Fruit fly (Drosophila melanogaster) whole organism, embryonic: Measurements from ENCODE around the gene CG31741.

Experiments
- Abd-B ChIP-seq: fragments of 200-800 bp; sonication (Bioruptor generic); optimal IDR thresholded peaks from 2 replicates; lab custom pipeline; 2018; ENCODE audit warnings: missing biosample characterization, mild to moderate bottlenecking, missing genetic modification characterization, moderate library complexity
- CG10209 ChIP-seq: fragments of 200-800 bp; sonication (Bioruptor generic); optimal IDR thresholded peaks from 3 replicates; lab custom pipeline; 2017; ENCODE audit warnings: missing biosample characterization, mild to moderate bottlenecking, missing genetic modification characterization, missing genetic modification reagents
- CG13424 ChIP-seq: fragments of 200-800 bp; sonication (Bioruptor generic); optimal IDR thresholded peaks from 2 replicates; lab custom pipeline; 2019; ENCODE audit warnings: missing biosample characterization, mild to moderate bottlenecking, missing genetic modification characterization, moderate library complexity
- CG15269 ChIP-seq: fragments of 200-800 bp; sonication (Bioruptor generic); optimal IDR thresholded peaks from 2 replicates; lab custom pipeline; 2018; ENCODE audit warnings: missing biosample characterization, mild to moderate bottlenecking, missing genetic modification characterization, moderate library complexity
- CG18599 ChIP-seq: fragments of 200-800 bp; sonication (Bioruptor generic); optimal IDR thresholded peaks from 3 replicates; lab custom pipeline; 2017; ENCODE audit warnings: missing biosample characterization, missing genetic modification characterization, mild to moderate bottlenecking, moderate library complexity, missing genetic modification reagents
- CG2120 ChIP-seq: fragments of 200-800 bp; sonication (Bioruptor generic); optimal IDR thresholded peaks from 3 replicates; lab custom pipeline; 2016; ENCODE audit warnings: missing biosample characterization, missing genetic modification characterization
- CG31388 ChIP-seq: fragments of 200-800 bp; sonication (Bioruptor generic); optimal IDR thresholded peaks from 2 replicates; lab custom pipeline; 2016; ENCODE audit warnings: missing biosample characterization, missing genetic modification characterization
- CG3281 ChIP-seq: fragments of 200-800 bp; sonication (Bioruptor generic); optimal IDR thresholded peaks from 3 replicates; lab custom pipeline; 2017; ENCODE audit warnings: missing biosample characterization, mild to moderate bottlenecking, missing genetic modification characterization
- CG34224 ChIP-seq: fragments of 200-800 bp; sonication (Bioruptor generic); IDR thresholded peaks from 3 replicates; pipeline ENCODE4 v1.3.6; 2022; ENCODE audit warnings: missing biosample characterization, missing genetic modification characterization; ENCODE audit not compliant: partially characterized antibody
- CG34376 ChIP-seq: fragments of 200-800 bp; sonication (Bioruptor generic); optimal IDR thresholded peaks from 2 replicates; lab custom pipeline; 2018; ENCODE audit warnings: missing biosample characterization, mild to moderate bottlenecking, missing genetic modification characterization
- CG4328 ChIP-seq: fragments of 200-800 bp; sonication (Bioruptor generic); optimal IDR thresholded peaks from 3 replicates; lab custom pipeline; 2017; ENCODE audit warnings: missing biosample characterization, missing genetic modification reagents, missing genetic modification characterization
- CG7963 ChIP-seq: fragments of 200-800 bp; sonication (Bioruptor generic); IDR thresholded peaks from 3 replicates; pipeline ENCODE4 v1.3.6; 2022; ENCODE audit warnings: missing biosample characterization, missing genetic modification characterization; ENCODE audit not compliant: partially characterized antibody
- CG8089 ChIP-seq: fragments of 200-800 bp; sonication (Bioruptor generic); optimal IDR thresholded peaks from 3 replicates; lab custom pipeline; 2016; ENCODE audit warnings: missing biosample characterization, missing genetic modification characterization
- D ChIP-seq, 2 experiments: fragments of 200-800 bp in 1 of 2; fragments of >200 bp in 1 of 2; sonication (Bioruptor generic) in 1 of 2; optimal IDR thresholded peaks; 2 replicates in 1 of 2; 3 replicates in 1 of 2; lab custom pipeline; 2017; ENCODE audit warnings: mild to moderate bottlenecking in 1 of 2, missing biosample characterization in 1 of 2, missing genetic modification characterization in 1 of 2, missing genetic modification reagents in 1 of 2
- GATAe ChIP-seq: fragments of 200-800 bp; sonication (Bioruptor generic); conservative IDR thresholded peaks from 2 replicates; pipeline ENCODE4 v1.3.6; 2022; ENCODE audit warnings: missing biosample characterization, missing genetic modification characterization
- Gsc ChIP-seq: fragments of 200-800 bp; sonication (Bioruptor generic); IDR thresholded peaks from 2 replicates; pipeline ENCODE4 v1.3.6; 2022; ENCODE audit warnings: missing biosample characterization, missing genetic modification characterization
- Lim3 ChIP-seq: fragments of 200-800 bp; sonication (Bioruptor generic); IDR thresholded peaks from 2 replicates; pipeline ENCODE4 v1.3.6; 2022; ENCODE audit warnings: missing biosample characterization, missing genetic modification characterization
- Mrtf ChIP-seq: fragments of 200-800 bp; sonication (Bioruptor generic); IDR thresholded peaks from 3 replicates; pipeline ENCODE4 v1.3.6; 2022; ENCODE audit warnings: missing biosample characterization, missing genetic modification characterization
- NC2β ChIP-seq: fragments of 200-800 bp; sonication (Bioruptor generic); optimal IDR thresholded peaks from 2 replicates; lab custom pipeline; 2016; ENCODE audit warnings: missing biosample characterization, missing genetic modification characterization
- NK7.1 ChIP-seq: fragments of 200-800 bp; sonication (Bioruptor generic); optimal IDR thresholded peaks from 3 replicates; lab custom pipeline; 2016; ENCODE audit warnings: missing biosample characterization, missing genetic modification characterization
- Nf-YA ChIP-seq: fragments of 200-800 bp; sonication (Bioruptor generic); IDR thresholded peaks from 2 replicates; pipeline ENCODE4 v1.3.6; 2022; ENCODE audit warnings: missing biosample characterization, missing genetic modification characterization
- Trl ChIP-seq, 3 experiments: fragments of >200 bp in 2 of 3; fragments of 200-800 bp in 1 of 3; sonication (Bioruptor generic) in 1 of 3; optimal IDR thresholded peaks; 2 replicates in 1 of 3; 3 replicates in 2 of 3; lab custom pipeline; 2016 to 2017; ENCODE audit warnings: missing biosample characterization in 1 of 3, missing genetic modification characterization in 1 of 3
- ac ChIP-seq: fragments of 200-800 bp; sonication (Bioruptor generic); optimal IDR thresholded peaks from 3 replicates; lab custom pipeline; 2017; ENCODE audit warnings: missing biosample characterization, mild to moderate bottlenecking, missing genetic modification characterization
- amos ChIP-seq: fragments of 200-800 bp; sonication (Bioruptor generic); IDR thresholded peaks from 2 replicates; pipeline ENCODE4 v1.3.6; 2022; ENCODE audit warnings: missing biosample characterization, missing genetic modification characterization; ENCODE audit not compliant: partially characterized antibody
- ato ChIP-seq: fragments of 200-800 bp; sonication (Bioruptor generic); IDR thresholded peaks from 2 replicates; pipeline ENCODE4 v1.3.6; 2022; ENCODE audit warnings: missing biosample characterization, missing genetic modification characterization; ENCODE audit not compliant: partially characterized antibody
- bowl ChIP-seq: fragments of 200-800 bp; sonication (Bioruptor generic); IDR thresholded peaks from 2 replicates; pipeline ENCODE4 v1.3.6; 2022; ENCODE audit warnings: missing biosample characterization, missing genetic modification characterization
- exex ChIP-seq: fragments of 200-800 bp; sonication (Bioruptor generic); optimal IDR thresholded peaks from 4 replicates; lab custom pipeline; 2018; ENCODE audit warnings: missing biosample characterization, mild to moderate bottlenecking, missing genetic modification characterization, moderate library complexity
- grn ChIP-seq: fragments of 200-800 bp; sonication (Bioruptor generic); optimal IDR thresholded peaks from 3 replicates; lab custom pipeline; 2017; ENCODE audit warnings: missing biosample characterization, missing genetic modification characterization
- hkb ChIP-seq, 2 experiments: fragments of 200-800 bp in 1 of 2; fragments of >200 bp in 1 of 2; sonication (Bioruptor generic) in 1 of 2; IDR thresholded peaks in 1 of 2; optimal IDR thresholded peaks in 1 of 2; 2 replicates each; pipeline versions ENCODE4 v1.3.6 to Lab custom; 2017 to 2022; ENCODE audit warnings: missing biosample characterization in 1 of 2, missing genetic modification characterization in 1 of 2
- jing ChIP-seq: fragments of 200-800 bp; sonication (Bioruptor generic); optimal IDR thresholded peaks from 2 replicates; lab custom pipeline; 2018; ENCODE audit warnings: missing biosample characterization, mild to moderate bottlenecking, missing genetic modification characterization
- kah ChIP-seq: fragments of 200-800 bp; sonication (Bioruptor generic); optimal IDR thresholded peaks from 2 replicates; lab custom pipeline; 2018; ENCODE audit warnings: missing biosample characterization, mild to moderate bottlenecking, missing genetic modification characterization
- lab ChIP-seq: fragments of 200-800 bp; sonication (Bioruptor generic); optimal IDR thresholded peaks from 3 replicates; lab custom pipeline; 2017; ENCODE audit warnings: missing biosample characterization, missing genetic modification characterization, mild to moderate bottlenecking, moderate library complexity, missing genetic modification reagents
- mirr ChIP-seq: fragments of 200-800 bp; sonication (Bioruptor generic); optimal IDR thresholded peaks from 3 replicates; lab custom pipeline; 2018; ENCODE audit warnings: missing biosample characterization, mild to moderate bottlenecking, missing genetic modification characterization
- odd ChIP-seq: fragments of 200-800 bp; sonication (Bioruptor generic); optimal IDR thresholded peaks from 2 replicates; lab custom pipeline; 2017; ENCODE audit warnings: missing biosample characterization, mild to moderate bottlenecking, missing genetic modification characterization
- pfk ChIP-seq: fragments of 200-800 bp; sonication (Bioruptor generic); optimal IDR thresholded peaks from 2 replicates; lab custom pipeline; 2018; ENCODE audit warnings: missing biosample characterization, mild to moderate bottlenecking, missing genetic modification characterization, moderate library complexity
- pros ChIP-seq: fragments of 200-800 bp; sonication (Bioruptor generic); optimal IDR thresholded peaks from 3 replicates; lab custom pipeline; 2019; ENCODE audit warnings: missing biosample characterization, mild to moderate bottlenecking, missing genetic modification characterization, moderate library complexity
- row ChIP-seq: fragments of 200-800 bp; sonication (Bioruptor generic); IDR thresholded peaks from 3 replicates; pipeline ENCODE4 v1.3.6; 2022; ENCODE audit warnings: missing biosample characterization, missing genetic modification characterization
- sens ChIP-seq: fragments of 200-800 bp; sonication (Bioruptor generic); peaks from one replicate; lab custom pipeline; 2016; ENCODE audit warnings: missing biosample characterization, missing genetic modification characterization
- sug ChIP-seq: fragments of 200-800 bp; optimal IDR thresholded peaks from 2 replicates; lab custom pipeline; 2019; ENCODE audit warnings: missing biosample characterization, mild to moderate bottlenecking, missing genetic modification characterization, moderate library complexity
- vnd ChIP-seq: fragments of 200-800 bp; sonication (Bioruptor generic); IDR thresholded peaks from 3 replicates; pipeline ENCODE4 v1.3.6; 2022; ENCODE audit warnings: missing biosample characterization, missing genetic modification characterization; ENCODE audit not compliant: partially characterized antibody
- vvl ChIP-seq: fragments of 200-800 bp; sonication (Bioruptor generic); IDR thresholded peaks from 2 replicates; pipeline ENCODE4 v1.3.6; 2022; ENCODE audit warnings: missing biosample characterization, missing genetic modification characterization
- yki ChIP-seq: fragments of >200 bp; optimal IDR thresholded peaks from 3 replicates; lab custom pipeline; 2018
- zen ChIP-seq: fragments of 200-800 bp; sonication (Bioruptor generic); optimal IDR thresholded peaks from 3 replicates; lab custom pipeline; 2018; ENCODE audit warnings: missing biosample characterization, mild to moderate bottlenecking, missing genetic modification characterization, moderate library complexity

The CG31741 gene

dm6 chr2L:18112435-18112834 is 28.4 kb downstream of the CG31741 start (continued):
- TF ChIP-seq Abd-B (GFP tag; lab: Kevin White, UChicago) (no peak), CG7963 (no peak), CG8089 (GFP tag; lab: Kevin White, UChicago) (no peak)

dm6 chr2L:18113079-18113478 is 29.0 kb downstream of the CG31741 start, which contains the start of gene CG44476:
TSS of gene CG44476 (minus strand) at chr2L:18113179.
- TF ChIP-seq hkb (optimal IDR thresholded peaks at IDR 0.05; lab: Kevin White, UChicago) (no peak), hkb (GFP tag; IDR thresholded peaks at IDR 0.05; lab: Robert Waterston, UW) (no peak), NK7.1 (GFP tag; lab: Kevin White, UChicago) (no peak), D (optimal IDR thresholded peaks at IDR 0.05; lab: Kevin White, UChicago) (no peak), D (GFP tag; optimal IDR thresholded peaks at IDR 0.05; lab: Kevin White, UChicago) (no peak), zen (tag; lab: Kevin White, UChicago) (no peak)
- TF ChIP-seq, all 482 proteins: peak for 0

- TF ChIP-seq exex (tag; lab: Kevin White, UChicago), result peak; percentile 92
- no peak for TF ChIP-seq CG34224
- TF ChIP-seq lab, result peak; percentile 13
- peak; percentile 79 for TF ChIP-seq sug (tag; lab: Kevin White, UChicago)
- no peak for TF ChIP-seq CG13424 (tag; lab: Kevin White, UChicago)
- TF ChIP-seq grn, result peak; percentile 92
- TF ChIP-seq Lim3 (GFP tag; lab: Robert Waterston, UW), result 0 out of 2 replicates have a peak, but pooled peaks have one; percentile 10
- peak; percentile 84 for TF ChIP-seq mirr (GFP tag; lab: Kevin White, UChicago)
- no peak for TF ChIP-seq jing (GFP tag; lab: Kevin White, UChicago)
- TF ChIP-seq GATAe (GFP tag; lab: Robert Waterston, UW), result peak; percentile 69
- peak; percentile 72 for TF ChIP-seq CG34376
- TF ChIP-seq pfk (GFP tag; lab: Kevin White, UChicago), result no peak
- TF ChIP-seq Trl (optimal IDR thresholded peaks at IDR 0.05; lab: Kevin White, UChicago), result peak in 1 of 2 experiments; percentile 43
- no peak for TF ChIP-seq Trl (GFP tag; optimal IDR thresholded peaks at IDR 0.05; lab: Kevin White, UChicago)
- TF ChIP-seq CG18599 (GFP tag; lab: Kevin White, UChicago), result no peak
- TF ChIP-seq pros, result peak; percentile 61
These were observed 30.2 kb downstream of the CG31741 start, which contains the start of gene CG15152 for dm6 chr2L:18114176-18114703. TSS of gene CG15152 (plus strand) at chr2L:18114547.

DNA sequence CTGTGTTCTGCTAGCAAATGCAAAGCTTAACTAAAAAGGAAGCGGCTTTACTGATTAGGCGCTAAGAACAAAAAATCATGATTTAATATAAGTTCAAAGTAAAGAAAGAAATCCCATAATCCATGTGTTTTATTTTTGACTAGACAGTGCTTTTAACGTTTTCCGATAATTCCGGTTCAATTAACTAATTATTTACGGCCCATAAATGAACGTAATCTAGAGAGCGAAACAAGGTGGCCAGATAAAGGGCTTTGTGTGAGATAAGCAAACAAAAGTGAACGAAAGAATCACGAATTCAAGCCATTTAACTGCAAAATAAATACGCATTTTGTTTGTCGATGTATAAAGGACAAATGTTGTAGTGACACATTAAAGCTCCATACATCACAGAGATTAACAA is 31.0 kb downstream of the CG31741 start:
- no peak for TF ChIP-seq CG10209 (GFP tag; lab: Kevin White, UChicago)
- TF ChIP-seq CG31388 (GFP tag; lab: Kevin White, UChicago), result no peak
- TF ChIP-seq mirr (GFP tag; lab: Kevin White, UChicago), result peak; percentile 40
- no peak for TF ChIP-seq vnd (GFP tag; lab: Robert Waterston, UW)
- TF ChIP-seq CG3281 (GFP tag; lab: Kevin White, UChicago), result no peak
- peak; percentile 91 for TF ChIP-seq exex (tag; lab: Kevin White, UChicago)
- TF ChIP-seq amos, result no peak
- TF ChIP-seq CG2120 (GFP tag; lab: Kevin White, UChicago), result no peak
- TF ChIP-seq sens (GFP tag; lab: Kevin White, UChicago), result peak; percentile 39
- TF ChIP-seq Nf-YA (GFP tag; lab: Robert Waterston, UW), result no peak
- no peak for TF ChIP-seq vvl
- TF ChIP-seq CG15269 (tag; lab: Kevin White, UChicago), result peak; percentile 1
- TF ChIP-seq CG4328 (GFP tag; lab: Kevin White, UChicago), result no peak
- no peak for TF ChIP-seq ato (GFP tag; lab: Robert Waterston, UW)
- no peak for TF ChIP-seq row (GFP tag; lab: Robert Waterston, UW)
- no peak for TF ChIP-seq ac (GFP tag; lab: Kevin White, UChicago)
- no peak for TF ChIP-seq bowl (GFP tag; lab: Robert Waterston, UW)
- no peak for TF ChIP-seq Mrtf
- no peak for TF ChIP-seq kah (GFP tag; lab: Kevin White, UChicago)
- peak; percentile 43 for TF ChIP-seq sug (tag; lab: Kevin White, UChicago)
- TF ChIP-seq Gsc (GFP tag; lab: Robert Waterston, UW), result no peak
- no peak for TF ChIP-seq yki
- TF ChIP-seq lab, result peak; percentile 2
- no peak for TF ChIP-seq odd (GFP tag; lab: Kevin White, UChicago)
- peak; percentile 35 for TF ChIP-seq CG34376
- no peak for TF ChIP-seq NC2β
- TF ChIP-seq, all 482 proteins: peak for 7
